Fruit fly (Drosophila melanogaster): ENCODE data around the gene Rop.

dm6 chr3L:4125709-4126108 is 13.1 kb downstream of the Rop start:
- no peak for TF ChIP-seq CG32121 (GFP tag; IDR thresholded peaks at IDR 0.05)
- TF ChIP-seq CG8301 (tag; optimal IDR thresholded peaks at IDR 0.05), result no peak

Data from whole organism, pupa.